Worm (Caenorhabditis elegans): ENCODE data around the gene rev-3.

rev-3 gene

DNA sequence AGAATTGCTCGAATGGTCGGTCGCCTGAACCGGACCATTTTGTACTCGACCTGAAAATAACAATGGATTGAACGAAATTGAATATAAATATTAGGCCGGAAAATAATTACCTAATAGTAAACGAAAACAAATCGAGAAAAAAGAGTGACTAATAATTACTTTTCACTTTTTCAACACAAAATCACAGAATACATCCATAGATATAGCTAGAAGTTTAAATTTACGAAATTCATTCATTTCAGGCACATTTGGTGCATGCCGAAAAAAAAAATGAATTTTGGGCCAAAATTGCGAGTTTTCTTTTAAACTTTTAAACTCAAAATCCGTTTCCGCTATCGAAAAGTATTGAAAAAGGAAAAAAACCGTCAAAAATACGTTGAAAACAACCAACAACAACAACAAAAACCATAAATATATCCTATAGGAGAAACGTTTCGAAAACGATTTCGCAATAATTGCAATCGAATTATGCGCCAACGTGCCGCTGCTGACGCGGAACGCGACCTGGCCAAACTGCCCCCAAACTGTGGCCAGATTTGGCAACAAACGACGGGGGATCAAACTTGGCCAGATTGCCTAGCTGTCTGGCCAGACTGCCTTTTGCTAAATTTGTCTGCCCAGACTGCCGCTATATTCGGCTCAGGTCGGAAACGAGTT is 5.0 kb downstream of the rev-3 start, which contains the start of gene Y37B11A.3:
Gene Y37B11A.3, minus strand, starts transcription at position 51 of the 657 bp plus-strand sequence.
- TF ChIP-seq W03F9.2 (tag; optimal IDR thresholded peaks at IDR 0.05): peak; percentile 3
- TF ChIP-seq dao-5 (tag; optimal IDR thresholded peaks at IDR 0.05): no peak
- peak; percentile 15 for TF ChIP-seq him-1 (tag; optimal IDR thresholded peaks at IDR 0.05)

DNA sequence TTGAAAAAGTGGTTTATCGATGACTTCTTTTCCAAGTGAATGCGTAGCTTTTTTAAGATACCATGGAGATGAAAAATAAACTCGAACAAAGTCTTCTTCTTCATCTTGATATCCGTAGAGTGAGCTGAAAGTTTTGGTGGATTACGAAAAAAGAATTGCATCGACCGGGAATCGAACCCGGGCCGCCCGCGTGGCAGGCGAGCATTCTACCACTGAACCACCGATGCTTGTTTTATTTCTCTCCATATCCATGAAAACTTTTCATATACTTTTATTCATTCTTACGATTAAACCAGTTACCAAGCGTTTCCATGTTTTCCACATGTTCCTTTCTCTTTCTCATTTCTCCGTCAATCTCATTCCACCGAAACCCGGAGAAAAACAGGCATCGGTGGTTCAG is 8.4 kb downstream of the rev-3 start:
- TF ChIP-seq him-1 (tag; optimal IDR thresholded peaks at IDR 0.05): no peak

DNA sequence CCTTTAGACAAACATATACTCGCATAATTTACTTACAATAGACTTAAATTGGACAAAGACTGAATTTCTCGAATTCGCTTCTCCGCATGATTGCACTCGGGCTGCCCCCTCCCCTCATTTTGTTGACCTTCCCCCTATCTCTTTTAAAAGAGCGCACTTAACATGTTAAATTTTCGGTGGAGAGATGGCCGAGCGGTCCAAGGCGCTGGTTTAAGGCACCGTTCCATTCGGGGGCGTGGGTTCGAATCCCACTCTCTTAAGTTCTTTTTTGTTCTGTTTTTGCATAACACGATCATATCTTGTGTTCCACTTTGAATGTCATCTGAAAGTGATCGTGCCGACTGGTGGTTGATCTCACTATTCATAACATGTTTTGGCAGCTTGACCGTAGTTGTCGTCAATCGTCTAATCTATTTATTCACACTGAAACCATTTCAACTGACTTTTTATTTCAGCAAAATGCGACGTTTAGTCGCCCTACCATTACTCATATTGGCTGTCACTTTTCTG is 20.7 kb downstream of the rev-3 start, which contains the start of gene cutl-23:
Gene cutl-23, plus strand, starts transcription at position 460 of the 510 bp plus-strand sequence.
- no peak for TF ChIP-seq him-1 (tag; optimal IDR thresholded peaks at IDR 0.05)
- no peak for TF ChIP-seq W03F9.2 (tag; optimal IDR thresholded peaks at IDR 0.05)
- no peak for TF ChIP-seq dao-5 (tag; optimal IDR thresholded peaks at IDR 0.05)

DNA sequence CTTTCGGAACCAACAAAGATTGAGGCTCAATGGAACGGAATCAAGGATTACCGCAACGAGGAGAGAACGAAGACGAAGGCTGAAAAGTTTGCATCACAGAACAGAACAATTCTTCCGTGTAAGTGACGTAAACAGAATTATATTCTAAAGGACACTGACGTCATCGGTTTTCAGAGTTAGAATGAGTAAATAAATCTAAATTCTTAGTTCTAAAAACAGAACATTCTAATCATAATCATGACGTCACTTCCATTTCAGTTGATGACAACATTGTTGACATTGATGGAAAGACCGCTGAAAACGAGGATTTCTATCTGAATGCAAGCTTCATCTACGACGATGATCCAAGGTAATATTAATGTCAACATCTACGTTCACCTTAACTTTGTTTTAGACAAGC is 26.5 kb downstream of the rev-3 start:
- TF ChIP-seq W03F9.2 (tag; optimal IDR thresholded peaks at IDR 0.05): no peak
- no peak for TF ChIP-seq him-1 (tag; optimal IDR thresholded peaks at IDR 0.05)
- no peak for TF ChIP-seq dao-5 (tag; optimal IDR thresholded peaks at IDR 0.05)

DNA sequence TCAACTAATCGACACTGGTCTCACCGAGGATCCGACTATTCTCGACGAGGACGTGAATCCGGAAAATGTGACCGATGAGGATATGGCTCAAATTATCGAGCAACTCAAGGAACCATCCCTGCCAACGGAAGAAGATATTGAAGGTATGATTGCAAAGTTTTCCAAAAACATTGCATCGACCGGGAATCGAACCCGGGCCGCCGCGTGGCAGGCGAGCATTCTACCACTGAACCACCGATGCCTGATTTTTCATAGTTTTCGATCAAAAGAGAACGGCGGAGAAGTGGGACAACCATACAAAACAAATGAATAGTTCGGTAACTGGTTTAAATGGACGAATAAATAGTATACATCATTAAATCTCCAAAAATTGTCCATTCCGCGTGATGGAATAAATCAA is 28.6 kb downstream of the rev-3 start:
- TF ChIP-seq W03F9.2 (tag; optimal IDR thresholded peaks at IDR 0.05) (no peak), him-1 (tag; optimal IDR thresholded peaks at IDR 0.05) (no peak), dao-5 (tag; optimal IDR thresholded peaks at IDR 0.05) (no peak)

DNA sequence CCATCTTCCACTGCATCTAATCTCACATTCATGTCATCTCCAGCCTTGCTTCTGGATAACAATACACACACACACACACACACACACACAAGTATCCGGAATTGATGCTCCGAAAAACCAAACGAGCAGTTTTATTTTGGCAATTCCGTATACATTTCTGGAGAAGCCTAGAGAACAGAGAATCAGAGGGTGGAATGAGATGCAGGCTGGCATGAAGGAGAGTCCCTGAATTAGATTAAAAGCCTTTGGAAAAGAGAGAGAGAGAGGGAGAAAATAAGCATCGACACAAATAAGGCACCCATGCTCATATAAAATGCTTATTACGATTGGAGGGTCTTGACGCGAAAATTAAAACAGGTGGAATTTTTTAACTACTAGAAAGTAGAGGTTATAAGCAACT is 29.7 kb downstream of the rev-3 start:
- TF ChIP-seq him-1 (tag; optimal IDR thresholded peaks at IDR 0.05) (no peak), dao-5 (tag; optimal IDR thresholded peaks at IDR 0.05) (no peak), W03F9.2 (tag; optimal IDR thresholded peaks at IDR 0.05) (no peak)

DNA sequence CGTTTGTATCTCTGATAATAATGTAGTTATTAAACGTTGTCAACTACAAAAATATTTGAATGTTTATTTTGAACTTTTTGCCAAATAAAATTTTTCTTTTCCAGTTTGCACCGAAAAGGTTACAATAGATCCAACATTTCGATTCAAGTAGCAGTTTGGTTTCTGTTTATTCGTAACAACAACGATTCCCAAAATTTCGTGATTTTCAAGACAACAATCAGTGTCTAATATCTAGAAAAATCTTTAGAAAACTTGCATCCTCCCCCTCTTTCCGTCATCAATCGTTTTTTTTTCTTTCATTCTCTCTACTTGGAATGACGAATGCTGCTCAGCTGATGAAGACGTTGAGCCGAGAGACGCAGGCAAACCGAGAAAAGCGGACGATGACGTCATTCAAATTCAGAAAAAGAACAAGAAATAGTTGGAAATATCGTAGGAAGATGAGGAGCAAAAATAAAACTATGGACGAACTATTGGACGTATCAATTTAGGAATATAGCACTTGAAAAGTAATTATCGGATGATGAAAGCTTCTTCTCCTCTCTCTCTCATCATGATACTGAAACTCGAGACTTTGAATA is 31.8 kb downstream of the rev-3 start:
- peak; percentile 5 for TF ChIP-seq W03F9.2 (tag; optimal IDR thresholded peaks at IDR 0.05)
- no peak for TF ChIP-seq dao-5 (tag; optimal IDR thresholded peaks at IDR 0.05)
- peak; percentile 64 for TF ChIP-seq him-1 (tag; optimal IDR thresholded peaks at IDR 0.05)

DNA sequence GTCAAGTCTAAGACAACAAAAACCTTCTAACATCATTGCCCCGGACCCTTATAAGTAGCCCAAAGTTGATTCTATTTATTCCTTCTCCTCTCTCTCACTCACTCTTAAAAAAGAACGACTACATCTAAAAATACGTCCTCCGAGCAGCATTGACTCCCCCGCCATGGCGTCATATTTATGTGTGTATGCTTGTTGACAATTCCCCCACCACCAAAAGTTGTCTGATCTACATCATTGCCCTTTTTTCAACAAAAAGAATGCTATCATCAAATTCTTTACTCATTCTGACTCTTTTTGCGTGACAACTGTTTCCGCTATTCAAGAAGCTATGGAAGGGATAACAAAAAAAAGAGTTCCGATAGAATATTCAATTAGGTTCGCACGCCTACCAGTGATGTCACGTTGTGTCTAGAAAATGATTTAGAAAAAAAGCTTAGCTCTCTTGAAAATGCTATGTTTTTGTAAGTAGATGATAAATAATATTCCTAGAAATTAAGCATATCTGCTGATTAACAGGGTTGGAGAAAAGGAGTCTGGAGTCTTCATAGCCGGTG is 32.9 kb downstream of the rev-3 start:
- no peak for TF ChIP-seq W03F9.2 (tag; optimal IDR thresholded peaks at IDR 0.05)

DNA sequence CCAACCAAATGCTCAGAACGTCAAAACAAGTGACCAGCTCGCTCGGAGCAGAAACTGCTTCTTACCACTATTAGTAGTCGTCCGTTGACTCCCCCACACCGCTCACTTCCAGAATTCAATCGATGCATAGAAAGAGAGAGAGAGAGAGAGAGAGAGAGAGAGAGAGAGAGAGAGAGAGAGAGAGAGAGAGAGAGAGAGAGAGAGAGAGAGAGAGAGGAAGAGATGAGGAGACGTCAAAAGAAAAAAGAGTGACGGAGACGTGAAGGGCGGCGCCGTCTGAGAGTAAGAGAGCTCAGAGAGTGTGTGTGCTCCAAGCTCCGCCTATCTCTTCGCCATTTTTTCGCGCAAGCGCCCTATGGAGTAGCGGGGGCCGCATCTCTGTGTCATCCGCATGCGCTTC is 35.2 kb downstream of the rev-3 start, which contains the start of gene ida-1:
Gene ida-1, plus strand, starts transcription at position 336 of the 400 bp plus-strand sequence.
- TF ChIP-seq W03F9.2 (tag; optimal IDR thresholded peaks at IDR 0.05) (no peak), dao-5 (tag; optimal IDR thresholded peaks at IDR 0.05) (no peak), him-1 (tag; optimal IDR thresholded peaks at IDR 0.05) (peak; percentile 41)

DNA sequence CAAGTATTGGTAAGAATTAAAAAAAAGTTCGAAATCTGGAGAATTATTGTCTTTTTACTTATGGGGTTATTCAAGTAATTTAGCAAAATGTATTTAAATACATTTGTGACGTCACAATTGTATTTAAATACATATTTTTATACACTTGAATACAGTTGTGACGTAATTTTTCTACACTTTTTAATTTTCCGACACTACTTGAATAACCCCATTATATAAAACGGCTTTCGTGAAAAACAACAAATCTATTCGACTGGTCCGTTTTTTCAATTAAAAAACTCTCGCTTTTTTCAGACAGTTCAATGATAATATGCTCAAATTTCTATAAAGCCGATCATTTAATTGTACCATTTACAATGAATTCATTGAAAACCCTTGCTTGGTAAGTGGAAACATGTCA is 39.9 kb downstream of the rev-3 start:
- no peak for TF ChIP-seq W03F9.2 (tag; optimal IDR thresholded peaks at IDR 0.05)
- TF ChIP-seq him-1 (tag; optimal IDR thresholded peaks at IDR 0.05): no peak
- no peak for TF ChIP-seq dao-5 (tag; optimal IDR thresholded peaks at IDR 0.05)

DNA sequence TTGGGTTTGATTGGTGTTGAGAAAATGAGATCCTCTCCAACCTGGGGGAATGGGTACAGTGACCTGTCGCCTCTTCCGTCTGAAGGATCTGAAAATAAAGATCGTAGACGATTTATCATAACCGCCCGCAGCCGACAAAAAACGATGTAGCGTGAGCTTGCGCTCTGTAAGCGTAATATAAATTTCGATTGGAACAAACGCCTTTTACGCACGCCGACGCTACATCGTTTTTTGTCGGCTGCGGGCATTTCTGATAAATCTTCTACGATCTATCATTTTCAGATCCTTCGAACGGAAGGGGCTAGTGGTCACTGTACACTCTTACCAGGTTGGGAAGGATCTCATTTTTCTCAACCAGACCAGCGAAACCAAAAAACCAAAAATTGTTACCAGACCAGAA is 42.1 kb downstream of the rev-3 start:
- TF ChIP-seq him-1 (tag; optimal IDR thresholded peaks at IDR 0.05) (no peak), dao-5 (tag; optimal IDR thresholded peaks at IDR 0.05) (no peak), W03F9.2 (tag; optimal IDR thresholded peaks at IDR 0.05) (no peak)

DNA sequence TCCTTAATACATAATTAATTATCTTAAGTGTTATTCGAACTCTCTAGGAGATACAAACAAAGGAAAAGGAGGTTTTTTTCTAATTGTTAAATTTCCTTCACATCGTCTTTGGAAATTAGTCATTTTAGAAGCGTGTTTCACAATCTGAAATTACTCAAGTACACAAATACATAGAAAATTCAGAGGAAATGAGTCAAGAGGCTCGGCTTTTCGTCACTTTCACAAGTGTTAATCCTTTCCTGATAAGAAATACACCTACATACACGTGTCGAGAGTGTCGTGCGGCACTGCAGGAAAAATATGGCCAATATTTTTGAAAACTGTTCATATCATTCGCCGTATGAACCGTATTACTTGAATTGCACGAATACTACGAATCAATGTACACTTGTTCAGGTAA is 43.3 kb downstream of the rev-3 start, which contains the start of gene B0244.4:
Gene B0244.4, plus strand, starts transcription at position 301 of the 400 bp plus-strand sequence.
- no peak for TF ChIP-seq W03F9.2 (tag; optimal IDR thresholded peaks at IDR 0.05)

DNA sequence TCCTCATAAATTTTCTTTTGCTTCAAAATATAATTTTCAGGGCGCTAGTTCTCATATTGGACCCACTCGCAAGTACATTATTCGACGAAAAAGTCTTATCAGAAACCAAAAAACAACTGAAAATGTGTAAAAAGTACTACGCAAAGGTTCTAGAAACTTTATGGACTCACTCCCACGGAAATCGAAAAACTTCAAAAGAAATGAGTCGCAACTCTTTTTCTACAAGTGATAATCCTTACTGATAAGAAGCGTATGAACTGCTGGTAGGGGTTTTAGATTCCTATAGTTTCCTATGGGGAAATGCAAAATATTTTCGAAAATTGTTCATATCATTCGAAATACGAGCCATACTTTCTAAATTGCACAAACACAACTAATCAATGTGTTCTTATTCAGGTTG is 45.9 kb downstream of the rev-3 start, which contains the start of gene B0244.5:
Gene B0244.5, plus strand, starts transcription at position 301 of the 400 bp plus-strand sequence.
- TF ChIP-seq him-1 (tag; optimal IDR thresholded peaks at IDR 0.05) (no peak), dao-5 (tag; optimal IDR thresholded peaks at IDR 0.05) (no peak), W03F9.2 (tag; optimal IDR thresholded peaks at IDR 0.05) (no peak)

DNA sequence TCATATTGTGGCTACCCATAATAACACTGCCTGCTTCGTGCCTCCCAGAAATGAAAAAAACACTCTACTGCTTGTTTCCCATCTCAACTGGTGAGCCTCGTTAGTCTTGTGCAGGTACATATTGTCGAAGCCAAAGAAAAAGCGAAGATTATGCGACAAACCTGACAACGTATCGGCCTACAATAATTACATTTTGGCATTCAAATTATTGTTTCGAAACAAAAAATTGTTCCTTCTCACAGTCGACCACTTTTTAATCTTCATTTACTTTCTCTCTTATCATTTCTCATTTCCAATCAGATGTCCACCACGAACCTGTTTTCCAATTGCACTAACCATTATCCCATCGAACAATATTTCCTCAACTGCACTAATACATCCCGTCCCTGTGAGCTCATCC is 47.4 kb downstream of the rev-3 start, which contains the start of gene B0244.15:
Gene B0244.15, plus strand, starts transcription at position 301 of the 400 bp plus-strand sequence.
- TF ChIP-seq him-1 (tag; optimal IDR thresholded peaks at IDR 0.05) (no peak), W03F9.2 (tag; optimal IDR thresholded peaks at IDR 0.05) (no peak)
